Worm (Caenorhabditis elegans) whole organism, L2 larva: ENCODE data around the gene F35A5.8.

Experiments used
- C34F6.9 ChIP-seq: fragments of 150-350 bp; optimal IDR thresholded peaks from 2 replicates; lab custom pipeline; 2014; ENCODE audit warnings: missing biosample characterization, missing genetic modification characterization
- F13H6.1 ChIP-seq: sonication (generic microtip); optimal IDR thresholded peaks from 2 replicates; lab custom pipeline; 2016; ENCODE audit warnings: missing genetic modification characterization, missing compliant biosample characterization
- R02D3.7 ChIP-seq: fragments of 150-350 bp; optimal IDR thresholded peaks from 2 replicates; lab custom pipeline; 2014; ENCODE audit warnings: missing biosample characterization, missing genetic modification characterization
- Y55F3AM.14 ChIP-seq: fragments of 200-800 bp; sonication (Bioruptor generic); optimal IDR thresholded peaks from 2 replicates; lab custom pipeline; 2018; ENCODE audit warnings: mild to moderate bottlenecking, missing genetic modification characterization, missing compliant biosample characterization
- alr-1 ChIP-seq: fragments of 150-350 bp; optimal IDR thresholded peaks from 2 replicates; lab custom pipeline; 2014; ENCODE audit warnings: missing biosample characterization, missing genetic modification characterization
- aly-2 ChIP-seq: fragments of 150-350 bp; optimal IDR thresholded peaks from 2 replicates; lab custom pipeline; 2014; ENCODE audit warnings: missing biosample characterization, missing genetic modification characterization
- ama-1 ChIP-seq: fragments of 150-350 bp; optimal IDR thresholded peaks from 2 replicates; lab custom pipeline; 2018; ENCODE audit warnings: inconsistent platforms
- blmp-1 ChIP-seq: sonication (generic microtip); optimal IDR thresholded peaks from 2 replicates; lab custom pipeline; 2017; ENCODE audit warnings: missing genetic modification characterization, mild to moderate bottlenecking, missing compliant biosample characterization, antibody characterized with exemption, moderate library complexity; ENCODE audit not compliant: insufficient read depth
- ceh-16 ChIP-seq: fragments of 150-350 bp; optimal IDR thresholded peaks from 2 replicates; lab custom pipeline; 2014; ENCODE audit warnings: missing biosample characterization, missing genetic modification characterization
- crh-2 ChIP-seq: sonication (generic microtip); optimal IDR thresholded peaks from 2 replicates; lab custom pipeline; 2017; ENCODE audit warnings: missing biosample characterization, missing genetic modification characterization
- dmd-4 ChIP-seq: sonication (generic microtip); optimal IDR thresholded peaks from 2 replicates; lab custom pipeline; 2017; ENCODE audit warnings: missing biosample characterization, missing genetic modification characterization
- egl-27 ChIP-seq: sonication (generic microtip); optimal IDR thresholded peaks from 3 replicates; lab custom pipeline; 2017; ENCODE audit warnings: missing biosample characterization, missing genetic modification reagents, missing genetic modification characterization
- elt-1 ChIP-seq: fragments of 150-350 bp; optimal IDR thresholded peaks from 2 replicates; lab custom pipeline; 2014; ENCODE audit warnings: missing biosample characterization, missing genetic modification characterization
- elt-3 ChIP-seq: sonication (generic microtip); optimal IDR thresholded peaks from 2 replicates; lab custom pipeline; 2017; ENCODE audit warnings: missing biosample characterization, missing genetic modification characterization
- fos-1 ChIP-seq: fragments of 150-350 bp; optimal IDR thresholded peaks from 2 replicates; lab custom pipeline; 2014; ENCODE audit warnings: missing biosample characterization, missing genetic modification characterization
- gmeb-1 ChIP-seq: fragments of 150-350 bp; optimal IDR thresholded peaks from 2 replicates; lab custom pipeline; 2014; ENCODE audit warnings: missing biosample characterization, missing genetic modification characterization
- lin-11 ChIP-seq: fragments of 150-350 bp; sonication (generic microtip); optimal IDR thresholded peaks from 2 replicates; lab custom pipeline; 2014; ENCODE audit warnings: missing biosample characterization, missing genetic modification characterization, inconsistent platforms, mixed read lengths
- lin-13 ChIP-seq: fragments of 150-350 bp; optimal IDR thresholded peaks from 2 replicates; lab custom pipeline; 2014; ENCODE audit warnings: missing biosample characterization, missing genetic modification reagents, missing genetic modification characterization
- lin-39 ChIP-seq: fragments of 150-350 bp; optimal IDR thresholded peaks from 2 replicates; lab custom pipeline; 2014; ENCODE audit warnings: missing biosample characterization, missing genetic modification reagents, missing genetic modification characterization
- lsy-2 ChIP-seq, 2 experiments: fragments of 150-350 bp in 1 of 2; sonication (generic microtip) in 1 of 2; optimal IDR thresholded peaks; 2 replicates each; lab custom pipeline; 2014 to 2017; ENCODE audit warnings: missing biosample characterization in 2 of 2, missing genetic modification characterization in 2 of 2
- mab-5 ChIP-seq: fragments of 150-350 bp; optimal IDR thresholded peaks from 2 replicates; lab custom pipeline; 2014; ENCODE audit warnings: missing biosample characterization, missing genetic modification characterization
- mbf-1 ChIP-seq: sonication (generic microtip); optimal IDR thresholded peaks from 2 replicates; lab custom pipeline; 2017; ENCODE audit warnings: missing biosample characterization, missing genetic modification characterization
- mdl-1 ChIP-seq, 2 experiments: fragments of 150-350 bp in 1 of 2; sonication (generic microtip) in 1 of 2; optimal IDR thresholded peaks; 2 replicates each; lab custom pipeline; 2017; ENCODE audit warnings: missing biosample characterization in 2 of 2, missing genetic modification characterization in 2 of 2
- nhr-10 ChIP-seq: sonication (generic microtip); optimal IDR thresholded peaks from 2 replicates; lab custom pipeline; 2017; ENCODE audit warnings: missing biosample characterization, missing genetic modification characterization
- nhr-12 ChIP-seq: fragments of 150-350 bp; optimal IDR thresholded peaks from 2 replicates; lab custom pipeline; 2014; ENCODE audit warnings: missing biosample characterization, missing genetic modification characterization
- nhr-129 ChIP-seq: fragments of 150-350 bp; optimal IDR thresholded peaks from 2 replicates; lab custom pipeline; 2014; ENCODE audit warnings: missing biosample characterization, missing genetic modification characterization
- nhr-21 ChIP-seq: fragments of 150-350 bp; optimal IDR thresholded peaks from 2 replicates; lab custom pipeline; 2014; ENCODE audit warnings: missing biosample characterization, missing genetic modification characterization
- nhr-23 ChIP-seq: fragments of 150-350 bp; optimal IDR thresholded peaks from 2 replicates; lab custom pipeline; 2014; ENCODE audit warnings: missing biosample characterization, missing genetic modification reagents, missing genetic modification characterization
- nhr-237 ChIP-seq: fragments of 150-350 bp; optimal IDR thresholded peaks from 2 replicates; lab custom pipeline; 2014; ENCODE audit warnings: missing biosample characterization, missing genetic modification characterization
- nhr-25 ChIP-seq: fragments of 150-350 bp; sonication (generic microtip); optimal IDR thresholded peaks from 3 replicates; lab custom pipeline; 2014; ENCODE audit warnings: missing biosample characterization, missing genetic modification characterization
- nhr-6 ChIP-seq: fragments of 150-350 bp; optimal IDR thresholded peaks from 2 replicates; lab custom pipeline; 2014; ENCODE audit warnings: missing biosample characterization, missing genetic modification characterization
- nhr-77 ChIP-seq: fragments of 150-350 bp; optimal IDR thresholded peaks from 2 replicates; lab custom pipeline; 2014; ENCODE audit warnings: missing biosample characterization, missing genetic modification characterization
- peb-1 ChIP-seq: fragments of 150-350 bp; optimal IDR thresholded peaks from 2 replicates; lab custom pipeline; 2014; ENCODE audit warnings: missing biosample characterization, missing genetic modification characterization
- sem-4 ChIP-seq: fragments of 150-350 bp; optimal IDR thresholded peaks from 2 replicates; lab custom pipeline; 2014; ENCODE audit warnings: missing biosample characterization, missing genetic modification reagents, missing genetic modification characterization
- skn-1 ChIP-seq: sonication (generic microtip); optimal IDR thresholded peaks from 2 replicates; lab custom pipeline; 2017; ENCODE audit warnings: missing biosample characterization, missing genetic modification characterization
- sma-3 ChIP-seq: sonication (generic microtip); optimal IDR thresholded peaks from 2 replicates; lab custom pipeline; 2016; ENCODE audit warnings: missing genetic modification reagents, missing genetic modification characterization, missing compliant biosample characterization
- sma-9 ChIP-seq, 2 experiments: fragments of 150-350 bp in 1 of 2; sonication (generic microtip) in 1 of 2; optimal IDR thresholded peaks; 2 replicates each; lab custom pipeline; 2014 to 2016; ENCODE audit warnings: missing genetic modification characterization in 2 of 2, mild to moderate bottlenecking in 1 of 2, missing biosample characterization in 1 of 2, missing compliant biosample characterization in 1 of 2, missing genetic modification reagents in 1 of 2, moderate library complexity in 1 of 2
- snpc-4 ChIP-seq: fragments of 150-350 bp; optimal IDR thresholded peaks from 2 replicates; lab custom pipeline; 2014; ENCODE audit warnings: missing biosample characterization, missing genetic modification characterization
- unc-39 ChIP-seq: fragments of 150-350 bp; optimal IDR thresholded peaks from 2 replicates; lab custom pipeline; 2014; ENCODE audit warnings: missing biosample characterization, missing genetic modification characterization
- unc-55 ChIP-seq: fragments of 150-350 bp; sonication (generic microtip); optimal IDR thresholded peaks from 3 replicates; lab custom pipeline; 2014; ENCODE audit warnings: missing biosample characterization, missing genetic modification reagents, missing genetic modification characterization
- unc-62 ChIP-seq: fragments of 150-350 bp; optimal IDR thresholded peaks from 2 replicates; lab custom pipeline; 2014; ENCODE audit warnings: missing biosample characterization, missing genetic modification reagents, missing genetic modification characterization
- zag-1 ChIP-seq: fragments of 150-350 bp; optimal IDR thresholded peaks from 2 replicates; lab custom pipeline; 2014; ENCODE audit warnings: missing biosample characterization, missing genetic modification characterization
- ztf-1 ChIP-seq: fragments of 200-800 bp; sonication (Bioruptor generic); conservative IDR thresholded peaks from 2 replicates; pipeline ENCODE4 v1.3.6; 2022; ENCODE audit warnings: missing genetic modification characterization, missing compliant biosample characterization
- ztf-11 ChIP-seq: sonication (generic microtip); optimal IDR thresholded peaks from 2 replicates; lab custom pipeline; 2017; ENCODE audit warnings: missing biosample characterization, missing genetic modification characterization

Gene F35A5.8

DNA sequence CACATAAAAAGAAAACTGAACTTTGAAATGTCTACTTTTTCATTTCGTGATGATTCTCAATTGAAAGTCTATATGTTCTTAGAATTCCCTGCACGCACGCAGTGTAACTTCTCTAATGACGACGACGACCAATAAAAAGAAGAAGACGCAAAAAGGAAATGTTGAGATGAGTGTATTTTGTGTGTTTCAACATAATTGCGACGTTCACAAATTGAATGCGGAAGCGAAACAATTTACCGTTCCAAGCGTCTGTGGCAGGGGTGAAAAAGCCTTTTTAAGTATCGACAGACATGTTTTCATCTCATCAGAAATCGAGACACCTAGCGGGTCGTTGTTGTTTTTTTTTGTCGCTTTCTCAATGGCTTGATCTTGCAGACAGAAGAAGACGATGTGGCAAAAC lies 35.4 kb upstream of the F35A5.8 start:
- no peak for TF ChIP-seq crh-2 (tag; lab: Kevin White, UChicago)
- TF ChIP-seq sem-4 (tag; lab: Kevin White, UChicago) = peak; percentile 51
- TF ChIP-seq nhr-25 (tag; lab: Kevin White, UChicago) = peak; percentile 38
- TF ChIP-seq, all 48 proteins: peak for 2

DNA sequence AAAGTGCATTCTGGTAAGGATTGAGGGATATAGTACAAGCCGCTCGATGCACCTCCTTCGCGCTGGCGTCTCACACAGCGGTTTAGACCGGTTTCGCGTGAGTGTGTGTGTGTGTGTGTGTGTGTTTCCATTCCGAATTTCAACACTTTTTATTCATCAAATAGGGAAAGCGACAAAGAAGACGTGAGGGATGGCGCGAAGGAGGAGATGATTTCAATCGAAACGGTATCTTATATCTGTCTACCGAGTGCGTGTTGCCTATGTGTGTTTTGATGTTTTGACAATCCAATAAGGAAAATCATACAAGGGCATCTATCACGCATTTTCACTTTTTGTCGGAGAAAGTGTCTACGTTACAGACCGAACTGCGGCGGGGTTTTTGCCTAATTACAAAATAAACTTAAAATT lies 34.5 kb upstream of the F35A5.8 start:
- TF ChIP-seq alr-1 (tag; lab: Kevin White, UChicago) = no peak
- peak; percentile 19 for TF ChIP-seq sem-4 (tag; lab: Kevin White, UChicago)
- TF ChIP-seq nhr-237 (tag; lab: Kevin White, UChicago) = no peak
- TF ChIP-seq nhr-12 (tag; lab: Kevin White, UChicago) = no peak
- no peak for TF ChIP-seq elt-3
- TF ChIP-seq skn-1 = no peak
- TF ChIP-seq lin-13 = no peak
- TF ChIP-seq nhr-10 (tag; lab: Kevin White, UChicago) = no peak
- peak; percentile 40 for TF ChIP-seq Y55F3AM.14
- TF ChIP-seq nhr-77 (tag; lab: Kevin White, UChicago) = no peak
- TF ChIP-seq crh-2 (tag; lab: Kevin White, UChicago) = no peak
- TF ChIP-seq snpc-4 (tag; lab: Kevin White, UChicago) = no peak
- TF ChIP-seq egl-27 (tag; lab: Kevin White, UChicago) = peak; percentile 72
- no peak for TF ChIP-seq unc-55 (GFP tag; lab: Kevin White, UChicago)
- no peak for TF ChIP-seq zag-1 (tag; lab: Kevin White, UChicago)
- TF ChIP-seq ztf-1 (GFP tag; lab: Robert Waterston, UW) = no peak
- TF ChIP-seq unc-62 = no peak
- no peak for TF ChIP-seq aly-2 (tag; lab: Kevin White, UChicago)
- TF ChIP-seq lin-39 = no peak
- TF ChIP-seq blmp-1 (tag; lab: Kevin White, UChicago) = peak; percentile 96
- no peak for TF ChIP-seq F13H6.1 (tag; lab: Kevin White, UChicago)
- no peak for TF ChIP-seq mbf-1 (tag; lab: Kevin White, UChicago)
- TF ChIP-seq nhr-23 (tag; lab: Kevin White, UChicago) = no peak
- no peak for TF ChIP-seq peb-1 (tag; lab: Kevin White, UChicago)
- no peak for TF ChIP-seq gmeb-1 (tag; lab: Kevin White, UChicago)
- no peak for TF ChIP-seq elt-1 (tag; lab: Kevin White, UChicago)
- peak; percentile 81 for TF ChIP-seq sma-3 (GFP tag; lab: Kevin White, UChicago)
- peak in 1 of 2 experiments; percentile 1 for TF ChIP-seq mdl-1 (tag; optimal IDR thresholded peaks at IDR 0.05; lab: Kevin White, UChicago)
- no peak for TF ChIP-seq unc-39 (tag; lab: Kevin White, UChicago)
- TF ChIP-seq ama-1 = no peak
- peak; percentile 10 for TF ChIP-seq nhr-6 (tag; lab: Kevin White, UChicago)
- no peak for TF ChIP-seq ztf-11
- TF ChIP-seq C34F6.9 = no peak
- TF ChIP-seq fos-1 (tag; lab: Kevin White, UChicago) = peak; percentile 1
- TF ChIP-seq nhr-25 (tag; lab: Kevin White, UChicago) = peak; percentile 90
- TF ChIP-seq lsy-2 (tag; optimal IDR thresholded peaks at IDR 0.05; lab: Kevin White, UChicago) = no peak
- peak; percentile 71 for TF ChIP-seq sma-9 (GFP tag; optimal IDR thresholded peaks at IDR 0.05; lab: Kevin White, UChicago)
- no peak for TF ChIP-seq sma-9 (tag; optimal IDR thresholded peaks at IDR 0.05; lab: Kevin White, UChicago)
- peak; percentile 58 for TF ChIP-seq nhr-129 (tag; lab: Kevin White, UChicago)
- peak; percentile 37 for TF ChIP-seq ceh-16 (tag; lab: Kevin White, UChicago)
- no peak for TF ChIP-seq dmd-4 (tag; lab: Kevin White, UChicago)
- TF ChIP-seq nhr-21 (tag; lab: Kevin White, UChicago) = peak; percentile 91
- no peak for TF ChIP-seq R02D3.7 (tag; lab: Kevin White, UChicago)
- no peak for TF ChIP-seq lin-11 (tag; lab: Kevin White, UChicago)
- no peak for TF ChIP-seq mab-5
- TF ChIP-seq, all 48 proteins: peak for 13
